Fruit fly (Drosophila melanogaster) whole organism, embryonic: ENCODE data around the gene spo.

Experiments
- B-H2 ChIP-seq: fragments of 200-800 bp; sonication (Bioruptor generic); optimal IDR thresholded peaks from 2 replicates; lab custom pipeline; 2018; ENCODE audit warnings: missing biosample characterization, mild to moderate bottlenecking, missing genetic modification characterization
- CG12769 ChIP-seq: fragments of 200-800 bp; sonication (Bioruptor generic); optimal IDR thresholded peaks from 2 replicates; lab custom pipeline; 2019; ENCODE audit warnings: missing biosample characterization, mild to moderate bottlenecking, missing genetic modification characterization, moderate library complexity
- CG13424 ChIP-seq: fragments of 200-800 bp; sonication (Bioruptor generic); optimal IDR thresholded peaks from 2 replicates; lab custom pipeline; 2019; ENCODE audit warnings: missing biosample characterization, mild to moderate bottlenecking, missing genetic modification characterization, moderate library complexity
- CG13624 ChIP-seq: fragments of 200-800 bp; sonication (Bioruptor generic); optimal IDR thresholded peaks from 2 replicates; lab custom pipeline; 2016; ENCODE audit warnings: missing biosample characterization, missing genetic modification characterization
- CG13894 ChIP-seq: fragments of 200-800 bp; sonication (Bioruptor generic); optimal IDR thresholded peaks from 3 replicates; lab custom pipeline; 2018; ENCODE audit warnings: missing biosample characterization, mild to moderate bottlenecking, missing genetic modification characterization, moderate library complexity
- CG18476 ChIP-seq: fragments of 200-800 bp; sonication (Bioruptor generic); optimal IDR thresholded peaks from 2 replicates; lab custom pipeline; 2016; ENCODE audit warnings: missing biosample characterization, mild to moderate bottlenecking, missing genetic modification characterization
- CG2202 ChIP-seq: fragments of 200-800 bp; sonication (Bioruptor generic); optimal IDR thresholded peaks from 2 replicates; lab custom pipeline; 2018; ENCODE audit warnings: missing biosample characterization, mild to moderate bottlenecking, missing genetic modification characterization
- CG30403 ChIP-seq: fragments of 200-800 bp; sonication (Bioruptor generic); optimal IDR thresholded peaks from 3 replicates; lab custom pipeline; 2016; ENCODE audit warnings: missing biosample characterization, missing genetic modification characterization
- CG32532 ChIP-seq: fragments of 200-800 bp; sonication (Bioruptor generic); IDR thresholded peaks from 2 replicates; pipeline ENCODE4 v1.3.6; 2022; ENCODE audit warnings: missing biosample characterization, missing genetic modification characterization
- CG33213 ChIP-seq: fragments of 200-800 bp; sonication (Bioruptor generic); optimal IDR thresholded peaks from 3 replicates; lab custom pipeline; 2016; ENCODE audit warnings: missing biosample characterization, missing genetic modification characterization
- CG4282 ChIP-seq: fragments of 200-800 bp; sonication (Bioruptor generic); optimal IDR thresholded peaks from 2 replicates; lab custom pipeline; 2016; ENCODE audit warnings: missing biosample characterization, missing genetic modification characterization
- CG4854 ChIP-seq: fragments of 200-800 bp; sonication (Bioruptor generic); optimal IDR thresholded peaks from 2 replicates; lab custom pipeline; 2016; ENCODE audit warnings: missing biosample characterization, missing genetic modification characterization, inconsistent platforms
- CG6654 ChIP-seq: fragments of 200-800 bp; sonication (Bioruptor generic); optimal IDR thresholded peaks from 2 replicates; lab custom pipeline; 2017; ENCODE audit warnings: missing biosample characterization, mild to moderate bottlenecking, missing genetic modification characterization
- CG8290 ChIP-seq, 3 experiments: fragments of 200-800 bp; sonication (Bioruptor generic); optimal IDR thresholded peaks; 2 replicates each; lab custom pipeline; 2016 to 2019; ENCODE audit warnings: missing biosample characterization in 3 of 3, missing genetic modification characterization in 3 of 3, mild to moderate bottlenecking in 2 of 3, moderate library complexity in 1 of 3
- CG8765 ChIP-seq: fragments of 200-800 bp; sonication (Bioruptor generic); IDR thresholded peaks from 2 replicates; pipeline ENCODE4 v1.3.6; 2022; ENCODE audit warnings: missing biosample characterization, missing genetic modification characterization
- CG9932 ChIP-seq: fragments of 200-800 bp; sonication (Bioruptor generic); IDR thresholded peaks from 2 replicates; pipeline ENCODE4 v1.3.6; 2022; ENCODE audit warnings: missing biosample characterization, missing genetic modification characterization
- Deaf1 ChIP-seq: fragments of 200-800 bp; optimal IDR thresholded peaks from 3 replicates; lab custom pipeline; 2019; ENCODE audit warnings: missing biosample characterization, mild to moderate bottlenecking, missing genetic modification characterization, moderate library complexity
- Ets65A ChIP-seq: fragments of 200-800 bp; sonication (Bioruptor generic); peaks from one replicate; lab custom pipeline; 2016; ENCODE audit warnings: missing biosample characterization, missing genetic modification characterization
- Ets97D ChIP-seq: fragments of 200-800 bp; sonication (Bioruptor generic); optimal IDR thresholded peaks from 3 replicates; lab custom pipeline; 2016; ENCODE audit warnings: missing biosample characterization, missing genetic modification characterization
- HLH4C ChIP-seq: fragments of 200-800 bp; sonication (Bioruptor generic); IDR thresholded peaks from 3 replicates; pipeline ENCODE4 v1.3.6; 2022; ENCODE audit warnings: missing biosample characterization, missing genetic modification characterization; ENCODE audit not compliant: partially characterized antibody
- Hey ChIP-seq: fragments of 200-800 bp; sonication (Bioruptor generic); optimal IDR thresholded peaks from 3 replicates; lab custom pipeline; 2018; ENCODE audit warnings: missing biosample characterization, mild to moderate bottlenecking, missing genetic modification characterization
- MTF-1 ChIP-seq: fragments of 200-800 bp; sonication (Bioruptor generic); optimal IDR thresholded peaks from 2 replicates; lab custom pipeline; 2018; ENCODE audit warnings: missing biosample characterization, mild to moderate bottlenecking, missing genetic modification characterization, borderline replicate concordance
- Max ChIP-seq: fragments of 200-800 bp; sonication (Bioruptor generic); optimal IDR thresholded peaks from 2 replicates; lab custom pipeline; 2016; ENCODE audit warnings: missing biosample characterization, mild to moderate bottlenecking, missing genetic modification characterization
- Med ChIP-seq: fragments of 200-800 bp; sonication (Bioruptor generic); peaks from one replicate; lab custom pipeline; 2016; ENCODE audit warnings: missing biosample characterization, missing genetic modification characterization, mild to moderate bottlenecking, inconsistent platforms, moderate library complexity
- NK7.1 ChIP-seq: fragments of 200-800 bp; sonication (Bioruptor generic); optimal IDR thresholded peaks from 3 replicates; lab custom pipeline; 2016; ENCODE audit warnings: missing biosample characterization, missing genetic modification characterization
- Nf-YA ChIP-seq: fragments of 200-800 bp; sonication (Bioruptor generic); IDR thresholded peaks from 2 replicates; pipeline ENCODE4 v1.3.6; 2022; ENCODE audit warnings: missing biosample characterization, missing genetic modification characterization
- Pdp1 ChIP-seq, 2 experiments: fragments of 200-800 bp; sonication (Bioruptor generic); optimal IDR thresholded peaks; 3 replicates each; lab custom pipeline; 2016; ENCODE audit warnings: missing biosample characterization in 2 of 2, missing genetic modification characterization in 2 of 2, mild to moderate bottlenecking in 1 of 2, moderate library complexity in 1 of 2
- Sin3A ChIP-seq: fragments of >200 bp; optimal IDR thresholded peaks from 2 replicates; lab custom pipeline; 2018
- Spps ChIP-seq: fragments of 200-800 bp; sonication (Bioruptor generic); optimal IDR thresholded peaks from 2 replicates; lab custom pipeline; 2018; ENCODE audit warnings: missing biosample characterization, mild to moderate bottlenecking, missing genetic modification characterization
- cas ChIP-seq: fragments of 200-800 bp; sonication (Bioruptor generic); IDR thresholded peaks from 2 replicates; pipeline ENCODE4 v1.3.6; 2022; ENCODE audit warnings: missing biosample characterization, missing genetic modification characterization
- chinmo ChIP-seq: fragments of 200-800 bp; sonication (Bioruptor generic); IDR thresholded peaks from 4 replicates; pipeline ENCODE4 v1.3.6; 2022; ENCODE audit warnings: missing biosample characterization, missing genetic modification characterization; ENCODE audit not compliant: partially characterized antibody
- crp ChIP-seq, 2 experiments: fragments of 200-800 bp; sonication (Bioruptor generic); optimal IDR thresholded peaks; 2 replicates in 1 of 2; 3 replicates in 1 of 2; lab custom pipeline; 2017; ENCODE audit warnings: missing biosample characterization in 2 of 2, missing genetic modification characterization in 2 of 2, mild to moderate bottlenecking in 1 of 2, moderate library complexity in 1 of 2
- fu2 ChIP-seq: fragments of 200-800 bp; sonication (Bioruptor generic); optimal IDR thresholded peaks from 2 replicates; lab custom pipeline; 2016; ENCODE audit warnings: missing biosample characterization, missing genetic modification characterization
- gcm2 ChIP-seq: fragments of 200-800 bp; sonication (Bioruptor generic); optimal IDR thresholded peaks from 2 replicates; lab custom pipeline; 2016; ENCODE audit warnings: missing biosample characterization, missing genetic modification characterization
- her ChIP-seq: fragments of 200-800 bp; sonication (Bioruptor generic); optimal IDR thresholded peaks from 2 replicates; lab custom pipeline; 2016; ENCODE audit warnings: missing biosample characterization, missing genetic modification characterization
- hkb ChIP-seq, 2 experiments: fragments of 200-800 bp in 1 of 2; fragments of >200 bp in 1 of 2; sonication (Bioruptor generic) in 1 of 2; IDR thresholded peaks in 1 of 2; optimal IDR thresholded peaks in 1 of 2; 2 replicates each; pipeline versions ENCODE4 v1.3.6 to Lab custom; 2017 to 2022; ENCODE audit warnings: missing biosample characterization in 1 of 2, missing genetic modification characterization in 1 of 2
- knrl ChIP-seq: fragments of 200-800 bp; sonication (Bioruptor generic); IDR thresholded peaks from 3 replicates; pipeline ENCODE4 v1.3.6; 2022; ENCODE audit warnings: missing biosample characterization, missing genetic modification characterization; ENCODE audit not compliant: partially characterized antibody
- lab ChIP-seq: fragments of 200-800 bp; sonication (Bioruptor generic); optimal IDR thresholded peaks from 3 replicates; lab custom pipeline; 2017; ENCODE audit warnings: missing biosample characterization, missing genetic modification characterization, mild to moderate bottlenecking, moderate library complexity, missing genetic modification reagents
- lola ChIP-seq, 3 experiments: fragments of >200 bp in 2 of 3; fragments of 200-800 bp in 1 of 3; sonication (Bioruptor generic) in 1 of 3; optimal IDR thresholded peaks; 2 replicates each; lab custom pipeline; 2017 to 2019; ENCODE audit warnings: missing biosample characterization in 3 of 3, missing genetic modification characterization in 3 of 3, mild to moderate bottlenecking in 1 of 3, moderate library complexity in 1 of 3
- pros ChIP-seq: fragments of 200-800 bp; sonication (Bioruptor generic); optimal IDR thresholded peaks from 3 replicates; lab custom pipeline; 2019; ENCODE audit warnings: missing biosample characterization, mild to moderate bottlenecking, missing genetic modification characterization, moderate library complexity
- scrt ChIP-seq: fragments of 200-800 bp; sonication (Bioruptor generic); optimal IDR thresholded peaks from 2 replicates; lab custom pipeline; 2018; ENCODE audit warnings: missing biosample characterization, mild to moderate bottlenecking, missing genetic modification characterization, moderate library complexity
- sd ChIP-seq: fragments of 200-800 bp; sonication (Bioruptor generic); optimal IDR thresholded peaks from 3 replicates; lab custom pipeline; 2018; ENCODE audit warnings: missing biosample characterization, mild to moderate bottlenecking, missing genetic modification characterization, moderate library complexity
- sim ChIP-seq: fragments of 200-800 bp; sonication (Bioruptor generic); IDR thresholded peaks from 2 replicates; pipeline ENCODE4 v1.3.6; 2022; ENCODE audit warnings: missing biosample characterization, missing genetic modification characterization
- slp2 ChIP-seq: fragments of 200-800 bp; sonication (Bioruptor generic); optimal IDR thresholded peaks from 2 replicates; lab custom pipeline; 2016; ENCODE audit warnings: missing biosample characterization, missing genetic modification characterization
- ttk ChIP-seq: fragments of 200-800 bp; sonication (Bioruptor generic); IDR thresholded peaks from 2 replicates; pipeline ENCODE4 v2.1.2; 2022; ENCODE audit warnings: missing biosample characterization, missing genetic modification characterization
- twi ChIP-seq: fragments of 200-800 bp; optimal IDR thresholded peaks from 2 replicates; lab custom pipeline; 2019; ENCODE audit warnings: missing biosample characterization, mild to moderate bottlenecking, missing genetic modification characterization, moderate library complexity
- yki ChIP-seq: fragments of >200 bp; optimal IDR thresholded peaks from 3 replicates; lab custom pipeline; 2018

Gene spo

DNA sequence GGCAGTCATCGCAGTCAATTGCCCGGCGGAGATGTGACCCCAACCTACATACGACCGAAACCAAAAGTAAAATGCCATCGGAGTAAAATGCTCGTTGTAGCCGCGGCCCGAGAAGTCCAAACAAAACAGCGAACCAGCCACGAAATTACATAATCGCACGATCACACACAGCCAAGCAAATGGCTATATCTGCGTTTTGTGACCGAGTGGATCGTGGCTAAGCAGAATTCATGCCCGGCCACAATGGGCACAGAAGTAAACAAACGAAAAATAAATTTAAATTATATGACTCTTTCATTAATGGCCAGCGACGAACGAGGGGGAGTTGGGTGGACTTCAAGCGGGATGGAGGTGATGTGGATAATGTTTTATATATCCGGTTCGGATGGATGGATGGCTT, 22.6 kb downstream of the spo start (continued):
- TF ChIP-seq Deaf1 (tag; lab: Kevin White, UChicago) (peak; percentile 63), CG4282 (GFP tag; lab: Kevin White, UChicago) (no peak), CG12769 (peak; percentile 88), CG30403 (GFP tag; lab: Kevin White, UChicago) (no peak), Sin3A (no peak), sim (GFP tag; lab: Robert Waterston, UW) (no peak), ttk (GFP tag; lab: Robert Waterston, UW) (no peak), crp (GFP tag; optimal IDR thresholded peaks at IDR 0.05; lab: Kevin White, UChicago) (no peak), Pdp1 (GFP tag; optimal IDR thresholded peaks at IDR 0.05; lab: Kevin White, UChicago) (peak in 1 of 2 experiments; percentile 71), sd (peak; percentile 50), yki (lab: Kevin White, UChicago) (no peak), CG8290 (GFP tag; optimal IDR thresholded peaks at IDR 0.05; lab: Kevin White, UChicago) (no peak), CG8290 (tag; optimal IDR thresholded peaks at IDR 0.05; lab: Kevin White, UChicago) (peak in 1 of 2 experiments; percentile 24), CG6654 (GFP tag; lab: Kevin White, UChicago) (no peak), cas (GFP tag; lab: Robert Waterston, UW) (no peak), Spps (tag; lab: Kevin White, UChicago) (no peak), Med (GFP tag; lab: Kevin White, UChicago) (peak; percentile 55), Hey (tag; lab: Kevin White, UChicago) (no peak), CG4854 (GFP tag; lab: Kevin White, UChicago) (no peak), chinmo (0 out of 4 replicates have a peak, but pooled peaks have one; percentile 59), lola (GFP tag; optimal IDR thresholded peaks at IDR 0.05; lab: Kevin White, UChicago) (no peak), hkb (optimal IDR thresholded peaks at IDR 0.05; lab: Kevin White, UChicago) (no peak), hkb (GFP tag; IDR thresholded peaks at IDR 0.05; lab: Robert Waterston, UW) (no peak)

DNA sequence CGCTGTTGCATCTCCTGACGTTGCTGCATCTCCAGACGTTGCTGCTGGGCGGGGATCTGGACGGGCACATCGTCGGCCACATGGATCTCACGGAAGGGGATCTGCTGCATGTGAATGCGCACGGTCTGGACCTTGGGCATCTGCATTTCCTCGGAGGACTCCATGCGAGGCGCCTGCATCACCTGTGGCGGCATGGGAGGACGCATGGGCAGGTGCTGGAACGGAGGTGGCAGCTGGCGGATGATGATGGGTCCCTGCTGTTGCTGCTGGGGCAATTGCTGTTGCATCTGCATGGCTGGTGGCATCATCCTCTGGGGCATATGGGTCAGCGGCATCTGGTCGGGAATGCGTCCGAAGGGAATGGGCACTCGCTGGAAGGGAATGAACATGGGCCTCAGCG, 24.0 kb downstream of the spo start:
- TF ChIP-seq slp2 (GFP tag; lab: Kevin White, UChicago), result no peak
- TF ChIP-seq Med (GFP tag; lab: Kevin White, UChicago), result peak; percentile 36
- no peak for TF ChIP-seq fu2
- TF ChIP-seq CG13424 (tag; lab: Kevin White, UChicago), result no peak
- TF ChIP-seq CG6654 (GFP tag; lab: Kevin White, UChicago), result no peak
- TF ChIP-seq CG33213, result no peak
- peak; percentile 37; the same call in 1 of the 2 replicates for TF ChIP-seq Nf-YA
- no peak for TF ChIP-seq her (GFP tag; lab: Kevin White, UChicago)
- TF ChIP-seq Ets65A (GFP tag; lab: Kevin White, UChicago), result peak; percentile 91
- TF ChIP-seq pros (GFP tag; lab: Kevin White, UChicago), result no peak
- no peak for TF ChIP-seq HLH4C (GFP tag; lab: Robert Waterston, UW)
- no peak for TF ChIP-seq MTF-1 (GFP tag; lab: Kevin White, UChicago)
- 0 out of 4 replicates have a peak, but pooled peaks have one; percentile 37 for TF ChIP-seq chinmo
- TF ChIP-seq CG32532 (GFP tag; lab: Robert Waterston, UW), result 0 out of 2 replicates have a peak, but pooled peaks have one; percentile 17
- no peak for TF ChIP-seq lab (GFP tag; lab: Kevin White, UChicago)
- TF ChIP-seq, all 482 proteins: peak for 5

DNA sequence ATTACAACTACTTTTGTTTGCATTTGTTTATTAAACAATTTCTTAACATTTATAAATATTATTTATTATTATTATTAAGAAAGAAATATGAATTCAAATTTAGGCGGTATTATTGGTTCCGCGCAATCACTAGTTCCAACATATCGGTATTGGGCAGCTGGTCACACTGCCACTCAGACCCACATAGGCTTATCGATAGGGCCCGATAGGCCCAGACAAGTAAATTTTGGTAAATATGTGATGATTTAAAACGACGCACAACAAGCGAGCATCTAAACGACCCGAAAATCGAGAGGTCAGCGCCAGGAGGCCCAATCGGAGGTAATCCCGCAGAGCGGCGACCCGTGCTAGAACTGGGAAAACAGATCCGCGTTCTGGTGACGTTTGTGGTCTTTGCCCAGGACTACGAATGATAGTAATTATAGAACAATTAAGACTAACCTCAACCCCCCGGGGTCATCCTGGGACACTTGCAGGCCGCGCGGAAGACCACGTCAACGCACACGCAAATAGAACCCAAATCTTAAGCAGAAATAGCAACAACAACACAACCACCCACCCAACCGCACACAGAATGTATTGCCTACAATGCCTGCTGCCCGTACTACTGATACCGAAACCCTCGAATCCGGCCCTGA, 27.2 kb downstream of the spo start, which contains the start of gene bc10:
TSS of gene bc10 (plus strand) at position 181 of the 638 bp plus-strand sequence.
- TF ChIP-seq CG2202 (tag; lab: Kevin White, UChicago) (no peak), B-H2 (GFP tag; lab: Kevin White, UChicago) (peak; percentile 32), CG13894 (tag; lab: Kevin White, UChicago) (peak; percentile 29), CG18476 (no peak), Max (GFP tag; lab: Kevin White, UChicago) (no peak), Ets97D (GFP tag; lab: Kevin White, UChicago) (peak; percentile 1), CG8765 (GFP tag; lab: Robert Waterston, UW) (no peak), scrt (GFP tag; lab: Kevin White, UChicago) (no peak), CG13624 (GFP tag; lab: Kevin White, UChicago) (no peak), twi (tag; lab: Kevin White, UChicago) (no peak), gcm2 (GFP tag; lab: Kevin White, UChicago) (no peak), NK7.1 (no peak), CG9932 (no peak), knrl (GFP tag; lab: Robert Waterston, UW) (peak; percentile 86)
